Fruit fly (Drosophila melanogaster) whole organism, prepupa: ENCODE results near the gene CG11263.

ENCODE experiments used
- CG34406 ChIP-seq: fragments of 200-800 bp; sonication (Bioruptor generic); optimal IDR thresholded peaks from 3 replicates; lab custom pipeline; 2016; ENCODE audit warnings: missing biosample characterization, missing genetic modification characterization
- OdsH ChIP-seq: fragments of 200-800 bp; sonication (Bioruptor generic); optimal IDR thresholded peaks from 3 replicates; lab custom pipeline; 2016; ENCODE audit warnings: missing biosample characterization, missing genetic modification characterization
- Sox102F ChIP-seq: fragments of 200-800 bp; sonication (Bioruptor generic); optimal IDR thresholded peaks from 2 replicates; lab custom pipeline; 2016; ENCODE audit warnings: missing biosample characterization, mild to moderate bottlenecking, missing genetic modification characterization
- ss ChIP-seq, 2 experiments: fragments of 200-800 bp; sonication (Bioruptor generic); optimal IDR thresholded peaks; 2 replicates in 1 of 2; 3 replicates in 1 of 2; lab custom pipeline; 2017 to 2018; ENCODE audit warnings: mild to moderate bottlenecking in 2 of 2, missing biosample characterization in 2 of 2, missing genetic modification characterization in 2 of 2, moderate library complexity in 1 of 2

DNA sequence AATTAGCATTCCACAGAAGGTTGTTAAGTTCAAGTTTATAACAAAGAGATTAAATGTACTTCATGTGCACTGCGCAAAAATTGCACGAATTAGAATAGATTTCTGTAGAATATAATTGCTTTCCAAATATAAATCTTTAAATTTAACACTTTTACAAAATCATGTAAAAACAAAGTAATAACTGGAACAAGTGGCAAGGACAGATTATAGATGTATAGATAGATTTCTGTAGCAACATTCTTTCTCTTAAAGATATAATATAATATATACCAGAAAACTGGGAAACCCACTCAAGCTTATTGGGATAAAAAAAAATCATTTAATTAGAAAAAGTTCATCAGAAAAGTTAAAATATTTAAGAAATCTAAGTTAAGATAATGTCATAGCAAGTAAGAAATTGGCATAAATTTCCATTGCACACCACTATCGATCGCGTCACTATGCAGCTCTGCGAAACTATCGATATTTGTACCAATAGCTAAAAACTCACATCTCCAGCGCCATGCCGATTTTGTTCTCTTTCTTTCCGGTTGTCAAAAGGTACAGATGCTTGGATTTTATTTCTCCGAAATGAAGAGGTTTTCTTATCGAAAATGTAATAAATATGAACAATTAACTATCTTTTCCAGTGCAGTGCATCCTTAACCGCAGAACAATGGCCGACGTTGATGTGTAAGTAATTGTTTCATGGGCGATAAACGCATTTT lies 16.4 kb downstream of the CG11263 start, which contains the start of gene RpS12:
- TF ChIP-seq ss (GFP tag; optimal IDR thresholded peaks at IDR 0.05; lab: Kevin White, UChicago) (peak in 1 of 2 experiments; percentile 71), OdsH (GFP tag; lab: Kevin White, UChicago) (peak; percentile 57), Sox102F (GFP tag; lab: Kevin White, UChicago) (peak; percentile 68), CG34406 (GFP tag; lab: Kevin White, UChicago) (peak; percentile 63)
